Worm (Caenorhabditis elegans) whole organism, L1 larva: ENCODE data around the gene ttbk-8.1.

Experiments used
- C16A3.4 ChIP-seq: fragments of 150-350 bp; optimal IDR thresholded peaks from 2 replicates; lab custom pipeline; 2014; ENCODE audit warnings: missing biosample characterization, missing genetic modification characterization
- F16B12.6 ChIP-seq: fragments of 150-350 bp; optimal IDR thresholded peaks from 2 replicates; lab custom pipeline; 2014; ENCODE audit warnings: missing biosample characterization, missing genetic modification characterization
- Y116A8C.19 ChIP-seq: sonication (generic microtip); optimal IDR thresholded peaks from 2 replicates; lab custom pipeline; 2016; ENCODE audit warnings: missing compliant biosample characterization, missing genetic modification characterization, borderline replicate concordance
- aha-1 ChIP-seq: fragments of 150-350 bp; optimal IDR thresholded peaks from 2 replicates; lab custom pipeline; 2014; ENCODE audit warnings: missing biosample characterization, missing genetic modification characterization
- aly-2 ChIP-seq: fragments of 150-350 bp; optimal IDR thresholded peaks from 2 replicates; lab custom pipeline; 2014; ENCODE audit warnings: missing biosample characterization, missing genetic modification characterization
- blmp-1 ChIP-seq: fragments of 150-350 bp; optimal IDR thresholded peaks from 2 replicates; lab custom pipeline; 2014; ENCODE audit warnings: missing biosample characterization, missing genetic modification characterization
- ceh-88 ChIP-seq: fragments of 200-800 bp; sonication (Bioruptor generic); IDR thresholded peaks from 2 replicates; pipeline ENCODE4 v1.3.6; 2022; ENCODE audit warnings: missing genetic modification characterization, missing compliant biosample characterization
- dsc-1 ChIP-seq: sonication (generic microtip); optimal IDR thresholded peaks from 2 replicates; lab custom pipeline; 2016; ENCODE audit warnings: mild to moderate bottlenecking, missing genetic modification characterization, missing compliant biosample characterization
- efl-1 ChIP-seq, 4 experiments: fragments of 150-350 bp; optimal IDR thresholded peaks in 3 of 4; peaks in 1 of 4; 1 replicate in 1 of 4; 2 replicates in 3 of 4; lab custom pipeline; 2014; ENCODE audit warnings: missing biosample characterization in 2 of 4, missing genetic modification characterization in 2 of 4, missing genetic modification reagents in 2 of 4
- fkh-10 ChIP-seq: sonication (generic microtip); optimal IDR thresholded peaks from 2 replicates; lab custom pipeline; 2017; ENCODE audit warnings: missing biosample characterization, missing genetic modification reagents, missing genetic modification characterization
- fos-1 ChIP-seq: fragments of 150-350 bp; optimal IDR thresholded peaks from 2 replicates; lab custom pipeline; 2014; ENCODE audit warnings: missing biosample characterization, missing genetic modification characterization
- hlh-17 ChIP-seq: fragments of 200-800 bp; sonication (Bioruptor generic); optimal IDR thresholded peaks from 2 replicates; lab custom pipeline; 2018; ENCODE audit warnings: missing genetic modification characterization, mild to moderate bottlenecking, missing compliant biosample characterization, moderate library complexity, borderline replicate concordance
- hlh-4 ChIP-seq: sonication (generic microtip); optimal IDR thresholded peaks from 2 replicates; lab custom pipeline; 2016; ENCODE audit warnings: mild to moderate bottlenecking, missing genetic modification characterization, missing compliant biosample characterization
- jun-1 ChIP-seq: fragments of 150-350 bp; optimal IDR thresholded peaks from 2 replicates; lab custom pipeline; 2014; ENCODE audit warnings: missing biosample characterization, missing genetic modification reagents, missing genetic modification characterization
- lin-15B ChIP-seq: fragments of 150-350 bp; sonication (generic microtip); optimal IDR thresholded peaks from 3 replicates; lab custom pipeline; 2014; ENCODE audit warnings: missing biosample characterization, missing genetic modification characterization
- lin-35 ChIP-seq, 2 experiments: fragments of 150-350 bp; optimal IDR thresholded peaks; 2 replicates each; lab custom pipeline; 2014; ENCODE audit warnings: missing biosample characterization in 2 of 2, missing genetic modification characterization in 2 of 2, missing genetic modification reagents in 2 of 2
- lin-39 ChIP-seq: fragments of 150-350 bp; optimal IDR thresholded peaks from 2 replicates; lab custom pipeline; 2014; ENCODE audit warnings: missing biosample characterization, missing genetic modification reagents, missing genetic modification characterization
- lir-3 ChIP-seq: sonication (generic microtip); optimal IDR thresholded peaks from 2 replicates; lab custom pipeline; 2016; ENCODE audit warnings: mild to moderate bottlenecking, missing genetic modification characterization, moderate library complexity, missing compliant biosample characterization; ENCODE audit not compliant: poor library complexity
- mab-9 ChIP-seq: fragments of 200-800 bp; sonication (Bioruptor generic); IDR thresholded peaks from 2 replicates; pipeline ENCODE4 v1.3.6; 2022; ENCODE audit warnings: missing genetic modification reagents, missing genetic modification characterization, missing compliant biosample characterization
- nhr-11 ChIP-seq: fragments of 150-350 bp; optimal IDR thresholded peaks from 2 replicates; lab custom pipeline; 2014; ENCODE audit warnings: missing biosample characterization, missing genetic modification characterization
- nhr-19 ChIP-seq: fragments of 200-800 bp; sonication (Bioruptor generic); conservative IDR thresholded peaks from 2 replicates; pipeline ENCODE4 v1.3.6; 2022; ENCODE audit warnings: missing genetic modification characterization, missing compliant biosample characterization
- nhr-20 ChIP-seq: sonication (generic microtip); optimal IDR thresholded peaks from 2 replicates; lab custom pipeline; 2016; ENCODE audit warnings: mild to moderate bottlenecking, missing genetic modification characterization, missing compliant biosample characterization
- nhr-237 ChIP-seq: fragments of 150-350 bp; optimal IDR thresholded peaks from 2 replicates; lab custom pipeline; 2014; ENCODE audit warnings: missing biosample characterization, missing genetic modification characterization
- nhr-47 ChIP-seq: sonication (generic microtip); optimal IDR thresholded peaks from 2 replicates; lab custom pipeline; 2016; ENCODE audit warnings: mild to moderate bottlenecking, missing genetic modification characterization, moderate library complexity, missing compliant biosample characterization
- nhr-71 ChIP-seq: sonication (generic microtip); optimal IDR thresholded peaks from 2 replicates; lab custom pipeline; 2016; ENCODE audit warnings: mild to moderate bottlenecking, missing genetic modification characterization, moderate library complexity, missing compliant biosample characterization
- nhr-76 ChIP-seq: sonication (generic microtip); optimal IDR thresholded peaks from 2 replicates; lab custom pipeline; 2017; ENCODE audit warnings: missing biosample characterization, missing genetic modification characterization
- nhr-77 ChIP-seq: fragments of 150-350 bp; optimal IDR thresholded peaks from 2 replicates; lab custom pipeline; 2014; ENCODE audit warnings: missing biosample characterization, missing genetic modification characterization
- nhr-84 ChIP-seq: sonication (generic microtip); optimal IDR thresholded peaks from 2 replicates; lab custom pipeline; 2017; ENCODE audit warnings: missing biosample characterization, missing genetic modification characterization
- nhr-85 ChIP-seq: sonication (generic microtip); peaks from one replicate; lab custom pipeline; 2016; ENCODE audit warnings: missing genetic modification characterization, inconsistent platforms, missing compliant biosample characterization
- nhr-90 ChIP-seq: sonication (generic microtip); optimal IDR thresholded peaks from 2 replicates; lab custom pipeline; 2016; ENCODE audit warnings: mild to moderate bottlenecking, missing genetic modification characterization, missing compliant biosample characterization; ENCODE audit not compliant: poor library complexity
- pag-3 ChIP-seq: sonication (generic microtip); optimal IDR thresholded peaks from 2 replicates; lab custom pipeline; 2017; ENCODE audit warnings: missing genetic modification characterization, mild to moderate bottlenecking, missing compliant biosample characterization, antibody characterized with exemption, borderline replicate concordance; ENCODE audit not compliant: insufficient read depth
- pax-3 ChIP-seq: fragments of 200-800 bp; sonication (Bioruptor generic); optimal IDR thresholded peaks from 2 replicates; lab custom pipeline; 2018; ENCODE audit warnings: mild to moderate bottlenecking, missing genetic modification characterization, moderate library complexity, missing compliant biosample characterization
- rnt-1 ChIP-seq: sonication (generic microtip); optimal IDR thresholded peaks from 2 replicates; lab custom pipeline; 2016; ENCODE audit warnings: mild to moderate bottlenecking, missing genetic modification characterization, moderate library complexity, missing compliant biosample characterization
- sup-37 ChIP-seq: fragments of 200-800 bp; sonication (Bioruptor generic); optimal IDR thresholded peaks from 2 replicates; lab custom pipeline; 2018; ENCODE audit warnings: mild to moderate bottlenecking, missing genetic modification characterization, missing compliant biosample characterization
- tbx-2 ChIP-seq: sonication (generic microtip); optimal IDR thresholded peaks from 2 replicates; lab custom pipeline; 2016; ENCODE audit warnings: missing genetic modification characterization, missing compliant biosample characterization
- tlp-1 ChIP-seq: fragments of 150-350 bp; optimal IDR thresholded peaks from 2 replicates; lab custom pipeline; 2014; ENCODE audit warnings: missing biosample characterization, missing genetic modification characterization
- unc-130 ChIP-seq: fragments of 150-350 bp; optimal IDR thresholded peaks from 2 replicates; lab custom pipeline; 2017; ENCODE audit warnings: missing biosample characterization, missing genetic modification characterization, inconsistent platforms
- unc-62 ChIP-seq: fragments of 150-350 bp; optimal IDR thresholded peaks from 2 replicates; lab custom pipeline; 2014; ENCODE audit warnings: missing biosample characterization, missing genetic modification reagents, missing genetic modification characterization
- unc-86 ChIP-seq: sonication (generic microtip); optimal IDR thresholded peaks from 2 replicates; lab custom pipeline; 2016; ENCODE audit warnings: missing genetic modification characterization, missing compliant biosample characterization
- unc-98 ChIP-seq: fragments of 200-800 bp; sonication (Bioruptor generic); IDR thresholded peaks from 2 replicates; pipeline ENCODE4 v1.3.6; 2022; ENCODE audit warnings: missing genetic modification characterization, missing compliant biosample characterization
- xbp-1 ChIP-seq: sonication (generic microtip); optimal IDR thresholded peaks from 2 replicates; lab custom pipeline; 2016; ENCODE audit warnings: missing genetic modification characterization, missing compliant biosample characterization
- ztf-11 ChIP-seq, 2 experiments: sonication (generic microtip); optimal IDR thresholded peaks; 2 replicates each; lab custom pipeline; 2016 to 2017; ENCODE audit warnings: missing genetic modification characterization in 2 of 2, missing biosample characterization in 1 of 2, missing compliant biosample characterization in 1 of 2
- ztf-4 ChIP-seq: fragments of 150-350 bp; optimal IDR thresholded peaks from 2 replicates; lab custom pipeline; 2014; ENCODE audit warnings: missing biosample characterization, missing genetic modification characterization

The ttbk-8.1 gene

ce11 chrIV:13474132-13474531 lies 2.0 kb downstream of the ttbk-8.1 start, which contains the start of gene Y38H8A.2:
Gene Y38H8A.2, plus strand, starts transcription at chrIV:13474432.
- TF ChIP-seq nhr-20, result no peak
- no peak for TF ChIP-seq nhr-47 (tag; lab: Kevin White, UChicago)
- TF ChIP-seq hlh-4 (tag; lab: Kevin White, UChicago), result no peak
- no peak for TF ChIP-seq unc-98 (GFP tag; lab: Robert Waterston, UW)
- TF ChIP-seq sup-37 (GFP tag; lab: Kevin White, UChicago), result no peak
- TF ChIP-seq blmp-1 (tag; lab: Kevin White, UChicago), result no peak

- TF ChIP-seq nhr-237 (tag; lab: Kevin White, UChicago) (no peak), aly-2 (tag; lab: Kevin White, UChicago) (no peak), unc-98 (GFP tag; lab: Robert Waterston, UW) (no peak), nhr-19 (GFP tag; lab: Robert Waterston, UW) (no peak), nhr-20 (no peak), hlh-4 (tag; lab: Kevin White, UChicago) (no peak), sup-37 (GFP tag; lab: Kevin White, UChicago) (no peak), ceh-88 (GFP tag; lab: Robert Waterston, UW) (no peak), aha-1 (tag; lab: Kevin White, UChicago) (no peak)
These were observed 10.4 kb downstream of the ttbk-8.1 start, which contains the start of gene Y38H8A.1 for ce11 chrIV:13482469-13482868. Gene Y38H8A.1, plus strand, starts transcription at chrIV:13482769.

DNA sequence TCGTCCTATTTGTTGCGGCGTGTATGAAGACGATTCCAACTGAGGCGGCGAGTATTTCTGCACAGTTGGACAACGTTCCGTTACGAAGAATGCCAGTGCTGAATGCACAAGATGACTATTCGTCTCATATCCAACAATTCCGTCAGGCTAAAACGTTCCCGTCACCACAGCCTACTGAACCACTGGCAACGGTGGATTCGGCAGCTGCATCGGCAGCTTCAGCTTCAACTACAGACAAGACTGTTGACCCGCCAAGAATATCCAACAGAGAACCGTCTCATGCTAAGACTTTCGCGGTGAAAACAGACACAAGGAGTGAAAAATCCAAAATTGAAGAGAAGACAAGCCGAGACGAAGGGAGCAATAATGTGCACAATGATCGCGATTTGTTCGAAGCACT lies 11.5 kb downstream of the ttbk-8.1 start:
- no peak for TF ChIP-seq efl-1 (optimal IDR thresholded peaks at IDR 0.05; lab: Kevin White, UChicago)
- peak in 1 of 2 experiments; percentile 63 for TF ChIP-seq efl-1 (GFP tag; optimal IDR thresholded peaks at IDR 0.05 in 1 of 2; lab: Kevin White, UChicago)
- TF ChIP-seq nhr-85 (tag; lab: Kevin White, UChicago), result no peak

DNA sequence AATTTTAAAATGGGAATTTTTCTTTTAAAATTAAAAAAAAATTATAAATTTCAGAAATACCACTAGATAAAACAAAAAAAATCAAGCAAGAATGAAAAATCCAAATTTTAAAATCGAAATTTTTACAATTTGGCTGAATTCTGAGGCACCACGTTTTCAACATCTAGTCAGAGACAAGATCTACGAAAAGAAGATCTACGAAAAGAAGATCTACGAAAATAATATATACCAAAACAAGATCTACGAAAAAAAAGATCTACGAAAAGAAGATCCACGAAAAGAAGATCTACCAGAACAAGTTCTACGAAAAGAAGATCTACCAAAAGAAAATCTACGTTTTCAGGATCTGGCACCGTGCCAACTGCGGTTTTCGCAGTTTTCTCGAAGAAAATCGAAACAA lies 14.9 kb downstream of the ttbk-8.1 start:
- TF ChIP-seq ceh-88 (GFP tag; lab: Robert Waterston, UW) (0 out of 2 replicates have a peak, but pooled peaks have one; percentile 16), nhr-84 (tag; lab: Kevin White, UChicago) (no peak), dsc-1 (tag; lab: Kevin White, UChicago) (peak; percentile 3), aha-1 (tag; lab: Kevin White, UChicago) (no peak), Y116A8C.19 (tag; lab: Kevin White, UChicago) (no peak), F16B12.6 (tag; lab: Kevin White, UChicago) (no peak), unc-130 (tag; lab: Kevin White, UChicago) (no peak), lin-39 (tag; lab: Kevin White, UChicago) (no peak), tlp-1 (tag; lab: Kevin White, UChicago) (no peak), nhr-11 (tag; lab: Kevin White, UChicago) (no peak), nhr-77 (tag; lab: Kevin White, UChicago) (no peak), sup-37 (GFP tag; lab: Kevin White, UChicago) (no peak), pag-3 (tag; lab: Kevin White, UChicago) (no peak), fkh-10 (GFP tag; lab: Kevin White, UChicago) (no peak), rnt-1 (tag; lab: Kevin White, UChicago) (no peak), lin-35 (GFP tag; optimal IDR thresholded peaks at IDR 0.05; lab: Kevin White, UChicago) (no peak), nhr-20 (peak; percentile 8), unc-86 (tag; lab: Kevin White, UChicago) (no peak), ztf-4 (tag; lab: Kevin White, UChicago) (no peak), unc-98 (GFP tag; lab: Robert Waterston, UW) (peak; percentile 26; the same call in 1 of the 2 replicates), nhr-90 (tag; lab: Kevin White, UChicago) (peak; percentile 30), nhr-71 (peak; percentile 48), nhr-85 (tag; lab: Kevin White, UChicago) (no peak), xbp-1 (tag; lab: Kevin White, UChicago) (peak; percentile 5), tbx-2 (peak; percentile 10), efl-1 (optimal IDR thresholded peaks at IDR 0.05; lab: Kevin White, UChicago) (peak; percentile 15 to 37), efl-1 (GFP tag; optimal IDR thresholded peaks at IDR 0.05 in 1 of 2; lab: Kevin White, UChicago) (peak in 1 of 2 experiments; percentile 24), hlh-17 (GFP tag; lab: Kevin White, UChicago) (no peak), lir-3 (tag; lab: Kevin White, UChicago) (peak; percentile 74), fos-1 (tag; lab: Kevin White, UChicago) (no peak), nhr-76 (tag; lab: Kevin White, UChicago) (no peak), unc-62 (GFP tag; lab: Kevin White, UChicago) (no peak), pax-3 (tag; lab: Kevin White, UChicago) (peak; percentile 15), jun-1 (tag; lab: Kevin White, UChicago) (no peak), C16A3.4 (no peak), mab-9 (GFP tag; lab: Robert Waterston, UW) (no peak), ztf-11 (tag; optimal IDR thresholded peaks at IDR 0.05; lab: Kevin White, UChicago) (peak in 1 of 2 experiments; percentile 56), lin-15B (tag; lab: Kevin White, UChicago) (no peak), nhr-237 (tag; lab: Kevin White, UChicago) (no peak)
